Fruit fly (Drosophila melanogaster) whole organism, adult: ENCODE data around the gene Trm7-32.
"Not testable (repeated sequence)": the region's sequence is repeated elsewhere in the genome, so short reads cannot be mapped to it uniquely, and the experiment has no call there.

Experiments used
- CG11617 ChIP-seq: fragments of 200-800 bp; sonication (Bioruptor generic); optimal IDR thresholded peaks from 2 replicates; lab custom pipeline; 2017; ENCODE audit warnings: mild to moderate bottlenecking, missing biosample characterization, missing genetic modification reagents, missing genetic modification characterization
- CG12768 ChIP-seq: fragments of 200-800 bp; sonication (Bioruptor generic); optimal IDR thresholded peaks from 2 replicates; lab custom pipeline; 2017; ENCODE audit warnings: missing biosample characterization, missing genetic modification characterization, mild to moderate bottlenecking, moderate library complexity, missing genetic modification reagents
- CG14711 ChIP-seq: fragments of 200-800 bp; sonication (Bioruptor generic); optimal IDR thresholded peaks from 2 replicates; lab custom pipeline; 2018; ENCODE audit warnings: missing biosample characterization, mild to moderate bottlenecking, missing genetic modification characterization, moderate library complexity
- CG1620 ChIP-seq: fragments of 200-800 bp; sonication (Bioruptor generic); optimal IDR thresholded peaks from 2 replicates; lab custom pipeline; 2016; ENCODE audit warnings: missing biosample characterization, missing genetic modification characterization
- CG33017 ChIP-seq: fragments of 200-800 bp; sonication (Bioruptor generic); optimal IDR thresholded peaks from 2 replicates; lab custom pipeline; 2018; ENCODE audit warnings: missing biosample characterization, mild to moderate bottlenecking, missing genetic modification characterization, moderate library complexity
- CG5204 ChIP-seq: fragments of 200-800 bp; sonication (Bioruptor generic); optimal IDR thresholded peaks from 2 replicates; lab custom pipeline; 2016; ENCODE audit warnings: missing biosample characterization, missing genetic modification characterization
- CG7045 ChIP-seq: fragments of 200-800 bp; sonication (Bioruptor generic); optimal IDR thresholded peaks from 2 replicates; lab custom pipeline; 2017; ENCODE audit warnings: missing biosample characterization, mild to moderate bottlenecking, missing genetic modification characterization
- CG7101 ChIP-seq: fragments of 200-800 bp; sonication (Bioruptor generic); optimal IDR thresholded peaks from 2 replicates; lab custom pipeline; 2018; ENCODE audit warnings: missing biosample characterization, mild to moderate bottlenecking, missing genetic modification characterization, moderate library complexity
- Clk ChIP-seq: fragments of 200-800 bp; sonication (Bioruptor generic); optimal IDR thresholded peaks from 2 replicates; lab custom pipeline; 2017; ENCODE audit warnings: missing biosample characterization, missing genetic modification characterization
- Crg-1 ChIP-seq: fragments of 200-800 bp; sonication (Bioruptor generic); optimal IDR thresholded peaks from 2 replicates; lab custom pipeline; 2016; ENCODE audit warnings: missing biosample characterization, missing genetic modification characterization
- Hr96 ChIP-seq: fragments of 200-800 bp; sonication (Bioruptor generic); optimal IDR thresholded peaks from 2 replicates; lab custom pipeline; 2016; ENCODE audit warnings: missing biosample characterization, missing genetic modification characterization
- Mnt ChIP-seq: fragments of 200-800 bp; sonication (Bioruptor generic); optimal IDR thresholded peaks from 2 replicates; lab custom pipeline; 2016; ENCODE audit warnings: missing biosample characterization, mild to moderate bottlenecking, missing genetic modification characterization
- bab1 ChIP-seq: fragments of 200-800 bp; sonication (Bioruptor generic); optimal IDR thresholded peaks from 3 replicates; lab custom pipeline; 2019; ENCODE audit warnings: missing biosample characterization, mild to moderate bottlenecking, missing genetic modification characterization, moderate library complexity
- cic ChIP-seq: fragments of 200-800 bp; sonication (Bioruptor generic); optimal IDR thresholded peaks from 2 replicates; lab custom pipeline; 2017; ENCODE audit warnings: missing biosample characterization, mild to moderate bottlenecking, missing genetic modification characterization, moderate library complexity
- cnc ChIP-seq, 2 experiments: fragments of >200 bp; optimal IDR thresholded peaks; 2 replicates each; lab custom pipeline; 2017
- kay ChIP-seq: fragments of 200-800 bp; sonication (Bioruptor generic); peaks from one replicate; lab custom pipeline; 2016; ENCODE audit warnings: missing biosample characterization, missing genetic modification characterization, borderline replicate concordance
- ovo ChIP-seq: fragments of 200-800 bp; sonication (Bioruptor generic); optimal IDR thresholded peaks from 2 replicates; lab custom pipeline; 2016; ENCODE audit warnings: missing biosample characterization, missing genetic modification characterization
- pad ChIP-seq: fragments of 200-800 bp; sonication (Bioruptor generic); optimal IDR thresholded peaks from 3 replicates; lab custom pipeline; 2017; ENCODE audit warnings: missing biosample characterization, missing genetic modification characterization, mild to moderate bottlenecking, moderate library complexity, missing genetic modification reagents
- tj ChIP-seq: fragments of 200-800 bp; sonication (Bioruptor generic); optimal IDR thresholded peaks from 3 replicates; lab custom pipeline; 2017; ENCODE audit warnings: missing biosample characterization, mild to moderate bottlenecking, missing genetic modification characterization, moderate library complexity
- toe ChIP-seq: fragments of 200-800 bp; sonication (Bioruptor generic); optimal IDR thresholded peaks from 2 replicates; lab custom pipeline; 2016; ENCODE audit warnings: missing biosample characterization, missing genetic modification characterization

Gene Trm7-32

dm6 chr3R:17039993-17040807 lies at the start of gene Trm7-32, which contains the start of gene CG18213:
Gene Trm7-32 (plus strand): TSS chr3R:17040682.
Gene CG18213 (minus strand): TSS chr3R:17040203.
- TF ChIP-seq ovo (no peak), pad (GFP tag; lab: Kevin White, UChicago) (no peak), cic (no peak), Mnt (GFP tag; lab: Kevin White, UChicago) (peak; percentile 48), CG12768 (GFP tag; lab: Kevin White, UChicago) (no peak), CG11617 (GFP tag; lab: Kevin White, UChicago) (no peak), bab1 (GFP tag; lab: Kevin White, UChicago) (peak; percentile 2), Hr96 (GFP tag; lab: Kevin White, UChicago) (no peak), toe (peak; percentile 19), Crg-1 (GFP tag; lab: Kevin White, UChicago) (no peak), tj (peak; percentile 2)

- TF ChIP-seq CG14711 (tag; lab: Kevin White, UChicago) (peak; percentile 37), tj (no peak), Crg-1 (GFP tag; lab: Kevin White, UChicago) (no peak), pad (GFP tag; lab: Kevin White, UChicago) (peak; percentile 4), cic (no peak), cnc (optimal IDR thresholded peaks at IDR 0.05; lab: Kevin White, UChicago) (no peak), bab1 (GFP tag; lab: Kevin White, UChicago) (peak; percentile 60), ovo (peak; percentile 70), Mnt (GFP tag; lab: Kevin White, UChicago) (peak; percentile 24), CG7101 (tag; lab: Kevin White, UChicago) (peak; percentile 52), kay (GFP tag; lab: Kevin White, UChicago) (no peak), CG33017 (tag; lab: Kevin White, UChicago) (peak; percentile 57), CG5204 (GFP tag; lab: Kevin White, UChicago) (peak; percentile 52), Hr96 (GFP tag; lab: Kevin White, UChicago) (peak; percentile 54), CG11617 (GFP tag; lab: Kevin White, UChicago) (no peak), Clk (GFP tag; lab: Kevin White, UChicago) (no peak), toe (peak; percentile 43), CG12768 (GFP tag; lab: Kevin White, UChicago) (peak; percentile 23), CG7045 (GFP tag; lab: Kevin White, UChicago) (no peak), CG1620 (peak; percentile 5)
Measured at dm6 chr3R:16991781-16992180, 48.7 kb upstream of the Trm7-32 start, which contains the start of gene EMC2B. Gene EMC2B (minus strand): TSS chr3R:16991878.

dm6 chr3R:16992716-16993115 lies 47.8 kb upstream of the Trm7-32 start, which contains the start of gene CG31274:
Gene CG31274 (plus strand): TSS chr3R:16993016.
- not testable (repeated sequence) for TF ChIP-seq CG12768 (GFP tag; lab: Kevin White, UChicago); tj; toe

DNA sequence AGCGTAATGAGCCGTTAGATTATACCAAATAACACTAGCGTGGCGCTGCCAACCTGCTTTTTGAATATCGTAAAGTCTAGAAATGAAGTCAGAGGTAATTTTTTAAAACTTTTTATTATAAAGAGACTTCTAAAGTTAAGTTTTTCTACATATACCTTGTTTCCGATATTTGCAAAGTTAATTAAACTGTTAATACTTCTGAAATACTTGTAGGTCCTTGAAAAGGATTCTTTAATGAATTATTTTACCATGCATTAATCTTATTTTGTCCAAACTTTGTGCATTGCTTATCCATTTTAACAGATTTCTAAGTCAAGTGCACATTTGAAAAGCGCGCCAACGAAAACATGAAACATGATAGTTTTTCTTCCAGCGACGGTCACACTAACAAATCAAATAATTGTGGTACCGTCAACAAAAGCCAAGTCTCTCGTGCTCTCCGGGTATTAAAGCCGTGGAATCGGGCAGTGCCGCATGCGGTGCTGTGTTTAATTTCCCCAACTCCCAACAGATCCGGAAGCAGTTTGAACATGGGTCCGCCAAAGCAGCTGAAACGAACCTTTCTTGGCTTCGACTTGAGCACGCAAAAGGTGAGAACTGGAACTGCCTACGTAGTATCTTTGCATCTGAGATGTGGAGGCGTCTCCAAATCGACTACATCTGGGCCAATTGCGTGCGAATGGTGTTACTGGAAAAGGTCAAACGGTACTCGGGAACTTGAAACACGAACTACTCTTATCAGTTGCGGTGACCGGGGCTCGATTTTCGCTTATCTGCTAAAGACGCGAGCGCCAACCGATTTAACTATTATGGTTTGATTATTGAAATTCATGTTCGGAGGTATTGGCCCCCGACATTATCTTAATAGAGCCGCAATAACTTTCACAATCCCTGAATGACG lies 44.2 kb upstream of the Trm7-32 start, which contains the start of the genes EMC2A and CG3534:
Gene EMC2A (minus strand): TSS at position 13 of the 901 bp plus-strand sequence.
Gene CG3534 (plus strand): TSS at position 388 of the 901 bp plus-strand sequence.
- no peak for TF ChIP-seq cnc (optimal IDR thresholded peaks at IDR 0.05; lab: Kevin White, UChicago)
- TF ChIP-seq pad (GFP tag; lab: Kevin White, UChicago) = peak; percentile 8
- TF ChIP-seq CG33017 (tag; lab: Kevin White, UChicago) = no peak
- no peak for TF ChIP-seq CG5204 (GFP tag; lab: Kevin White, UChicago)
- peak; percentile 24 for TF ChIP-seq toe
- no peak for TF ChIP-seq CG12768 (GFP tag; lab: Kevin White, UChicago)
- peak; percentile 49 for TF ChIP-seq bab1 (GFP tag; lab: Kevin White, UChicago)
- TF ChIP-seq kay (GFP tag; lab: Kevin White, UChicago) = peak; percentile 62
- TF ChIP-seq CG14711 (tag; lab: Kevin White, UChicago) = no peak
- no peak for TF ChIP-seq Hr96 (GFP tag; lab: Kevin White, UChicago)
- TF ChIP-seq CG7045 (GFP tag; lab: Kevin White, UChicago) = no peak
- TF ChIP-seq Mnt (GFP tag; lab: Kevin White, UChicago) = peak; percentile 13
- TF ChIP-seq ovo = peak; percentile 7

- TF ChIP-seq kay (GFP tag; lab: Kevin White, UChicago) (peak; percentile 94), Mnt (GFP tag; lab: Kevin White, UChicago) (peak; percentile 44), toe (no peak), CG11617 (GFP tag; lab: Kevin White, UChicago) (no peak), CG14711 (tag; lab: Kevin White, UChicago) (no peak), bab1 (GFP tag; lab: Kevin White, UChicago) (peak; percentile 45), CG7101 (tag; lab: Kevin White, UChicago) (peak; percentile 20), cic (peak; percentile 87), Crg-1 (GFP tag; lab: Kevin White, UChicago) (peak; percentile 19), tj (no peak), cnc (optimal IDR thresholded peaks at IDR 0.05; lab: Kevin White, UChicago) (no peak), ovo (no peak), Clk (GFP tag; lab: Kevin White, UChicago) (no peak), pad (GFP tag; lab: Kevin White, UChicago) (no peak), Hr96 (GFP tag; lab: Kevin White, UChicago) (peak; percentile 25), CG5204 (GFP tag; lab: Kevin White, UChicago) (no peak), CG1620 (peak; percentile 26), CG12768 (GFP tag; lab: Kevin White, UChicago) (peak; percentile 73), CG33017 (tag; lab: Kevin White, UChicago) (no peak), CG7045 (GFP tag; lab: Kevin White, UChicago) (no peak)
Measured at dm6 chr3R:17002218-17003110, 38.0 kb upstream of the Trm7-32 start, which contains the start of the genes Sf3a1 and Irc. Gene Sf3a1 (minus strand): TSS chr3R:17002355. Gene Irc (plus strand): TSS chr3R:17002875.
